Worm (Caenorhabditis elegans) whole organism, mixed stage, embryonic: ENCODE data around the gene ZC317.6.
A peak's percentile ranks its signal among the peaks of the same experiment; 100 is the strongest.

Experiments used
- M03D4.4 ChIP-seq: sonication (generic microtip); optimal IDR thresholded peaks from 2 replicates; lab custom pipeline; 2017; ENCODE audit warnings: mild to moderate bottlenecking, missing genetic modification characterization, missing compliant biosample characterization
- bed-3 ChIP-seq: fragments of 200-800 bp; sonication (Bioruptor generic); optimal IDR thresholded peaks from 3 replicates; lab custom pipeline; 2018; ENCODE audit warnings: mild to moderate bottlenecking, missing genetic modification characterization, moderate library complexity, missing compliant biosample characterization
- blmp-1 ChIP-seq: fragments of 150-350 bp; optimal IDR thresholded peaks from 2 replicates; lab custom pipeline; 2014; ENCODE audit warnings: missing biosample characterization, missing genetic modification characterization
- ceh-39 ChIP-seq: fragments of 150-350 bp; optimal IDR thresholded peaks from 2 replicates; lab custom pipeline; 2014; ENCODE audit warnings: missing biosample characterization, missing genetic modification characterization
- ceh-43 ChIP-seq: fragments of 200-800 bp; sonication (Bioruptor generic); optimal IDR thresholded peaks from 2 replicates; lab custom pipeline; 2018; ENCODE audit warnings: mild to moderate bottlenecking, missing genetic modification characterization, moderate library complexity, missing compliant biosample characterization
- ceh-83 ChIP-seq: fragments of 200-800 bp; sonication (Bioruptor generic); optimal IDR thresholded peaks from 2 replicates; lab custom pipeline; 2018; ENCODE audit warnings: mild to moderate bottlenecking, missing genetic modification characterization, missing compliant biosample characterization
- ces-1 ChIP-seq: fragments of 150-350 bp; optimal IDR thresholded peaks from 2 replicates; lab custom pipeline; 2014; ENCODE audit warnings: missing biosample characterization, missing genetic modification reagents, missing genetic modification characterization
- cnd-1 ChIP-seq: fragments of 200-800 bp; sonication (Bioruptor generic); optimal IDR thresholded peaks from 2 replicates; lab custom pipeline; 2018; ENCODE audit warnings: mild to moderate bottlenecking, missing genetic modification characterization, missing compliant biosample characterization
- drap-1 ChIP-seq: fragments of 200-800 bp; sonication (Bioruptor generic); optimal IDR thresholded peaks from 3 replicates; lab custom pipeline; 2018; ENCODE audit warnings: mild to moderate bottlenecking, missing genetic modification characterization, missing compliant biosample characterization
- elt-1 ChIP-seq: sonication (generic microtip); optimal IDR thresholded peaks from 2 replicates; lab custom pipeline; 2017; ENCODE audit warnings: missing genetic modification characterization, mild to moderate bottlenecking, missing compliant biosample characterization, antibody characterized with exemption, moderate library complexity, borderline replicate concordance; ENCODE audit not compliant: insufficient read depth
- elt-3 ChIP-seq: fragments of 150-350 bp; optimal IDR thresholded peaks from 2 replicates; lab custom pipeline; 2014; ENCODE audit warnings: missing biosample characterization, missing genetic modification characterization
- flh-1 ChIP-seq: fragments of 200-800 bp; sonication (Bioruptor generic); optimal IDR thresholded peaks from 2 replicates; lab custom pipeline; 2018; ENCODE audit warnings: mild to moderate bottlenecking, missing genetic modification characterization, moderate library complexity, missing compliant biosample characterization
- ham-2 ChIP-seq: fragments of 200-800 bp; sonication (Bioruptor generic); optimal IDR thresholded peaks from 2 replicates; lab custom pipeline; 2018; ENCODE audit warnings: mild to moderate bottlenecking, missing genetic modification characterization, missing compliant biosample characterization
- hlh-1 ChIP-seq: fragments of 150-350 bp; optimal IDR thresholded peaks from 2 replicates; lab custom pipeline; 2014; ENCODE audit warnings: missing biosample characterization, missing genetic modification reagents, missing genetic modification characterization
- lin-13 ChIP-seq: fragments of 150-350 bp; optimal IDR thresholded peaks from 2 replicates; lab custom pipeline; 2014; ENCODE audit warnings: missing biosample characterization, missing genetic modification characterization
- lin-32 ChIP-seq: fragments of 200-800 bp; sonication (Bioruptor generic); optimal IDR thresholded peaks from 2 replicates; lab custom pipeline; 2018; ENCODE audit warnings: mild to moderate bottlenecking, missing genetic modification characterization, missing compliant biosample characterization
- lsy-2 ChIP-seq: fragments of 150-350 bp; optimal IDR thresholded peaks from 2 replicates; lab custom pipeline; 2014; ENCODE audit warnings: missing biosample characterization, missing genetic modification characterization
- mab-5 ChIP-seq: fragments of 150-350 bp; optimal IDR thresholded peaks from 2 replicates; lab custom pipeline; 2014; ENCODE audit warnings: missing biosample characterization, missing genetic modification characterization
- mep-1 ChIP-seq: fragments of 150-350 bp; optimal IDR thresholded peaks from 2 replicates; lab custom pipeline; 2017; ENCODE audit warnings: missing biosample characterization, missing genetic modification reagents, missing genetic modification characterization, inconsistent platforms
- mls-2 ChIP-seq: sonication (generic microtip); optimal IDR thresholded peaks from 2 replicates; lab custom pipeline; 2016; ENCODE audit warnings: mild to moderate bottlenecking, missing genetic modification characterization, moderate library complexity, missing compliant biosample characterization
- nhr-12 ChIP-seq: fragments of 150-350 bp; optimal IDR thresholded peaks from 2 replicates; lab custom pipeline; 2014; ENCODE audit warnings: missing biosample characterization, missing genetic modification characterization
- nhr-2 ChIP-seq: fragments of 150-350 bp; optimal IDR thresholded peaks from 2 replicates; lab custom pipeline; 2014; ENCODE audit warnings: missing biosample characterization, missing genetic modification characterization
- nhr-237 ChIP-seq: fragments of 150-350 bp; optimal IDR thresholded peaks from 2 replicates; lab custom pipeline; 2014; ENCODE audit warnings: missing biosample characterization, missing genetic modification characterization
- nhr-28 ChIP-seq: fragments of 150-350 bp; optimal IDR thresholded peaks from 2 replicates; lab custom pipeline; 2014; ENCODE audit warnings: missing biosample characterization, missing genetic modification characterization
- nhr-76 ChIP-seq: sonication (generic microtip); optimal IDR thresholded peaks from 2 replicates; lab custom pipeline; 2017; ENCODE audit warnings: missing biosample characterization, missing genetic modification characterization
- pha-4 ChIP-seq: fragments of 150-350 bp; optimal IDR thresholded peaks from 2 replicates; lab custom pipeline; 2018; ENCODE audit warnings: missing biosample characterization, missing genetic modification reagents, missing genetic modification characterization
- sem-2 ChIP-seq: fragments of 200-800 bp; sonication (Bioruptor generic); optimal IDR thresholded peaks from 2 replicates; lab custom pipeline; 2018; ENCODE audit warnings: mild to moderate bottlenecking, missing genetic modification characterization, missing compliant biosample characterization
- snpc-4 ChIP-seq: fragments of 150-350 bp; optimal IDR thresholded peaks from 2 replicates; lab custom pipeline; 2014; ENCODE audit warnings: missing biosample characterization, missing genetic modification characterization
- sptf-1 ChIP-seq: sonication (generic microtip); optimal IDR thresholded peaks from 2 replicates; lab custom pipeline; 2017; ENCODE audit warnings: mild to moderate bottlenecking, missing genetic modification characterization, moderate library complexity, missing compliant biosample characterization
- tbx-8 ChIP-seq: fragments of 200-800 bp; sonication (Bioruptor generic); optimal IDR thresholded peaks from 2 replicates; lab custom pipeline; 2018; ENCODE audit warnings: mild to moderate bottlenecking, missing genetic modification characterization, moderate library complexity, missing compliant biosample characterization
- unc-120 ChIP-seq: sonication (generic microtip); optimal IDR thresholded peaks from 2 replicates; lab custom pipeline; 2017; ENCODE audit warnings: missing genetic modification characterization, missing compliant biosample characterization; ENCODE audit not compliant: poor library complexity, severe bottlenecking
- unc-39 ChIP-seq: fragments of 150-350 bp; optimal IDR thresholded peaks from 2 replicates; lab custom pipeline; 2014; ENCODE audit warnings: missing biosample characterization, missing genetic modification characterization
- unc-62 ChIP-seq: fragments of 150-350 bp; optimal IDR thresholded peaks from 2 replicates; lab custom pipeline; 2014; ENCODE audit warnings: missing biosample characterization, missing genetic modification reagents, missing genetic modification characterization
- zip-8 ChIP-seq: fragments of 150-350 bp; optimal IDR thresholded peaks from 2 replicates; lab custom pipeline; 2014; ENCODE audit warnings: missing biosample characterization, missing genetic modification characterization
- ztf-11 ChIP-seq: fragments of 150-350 bp; optimal IDR thresholded peaks from 2 replicates; lab custom pipeline; 2014; ENCODE audit warnings: missing biosample characterization, missing genetic modification characterization

The ZC317.6 gene

DNA sequence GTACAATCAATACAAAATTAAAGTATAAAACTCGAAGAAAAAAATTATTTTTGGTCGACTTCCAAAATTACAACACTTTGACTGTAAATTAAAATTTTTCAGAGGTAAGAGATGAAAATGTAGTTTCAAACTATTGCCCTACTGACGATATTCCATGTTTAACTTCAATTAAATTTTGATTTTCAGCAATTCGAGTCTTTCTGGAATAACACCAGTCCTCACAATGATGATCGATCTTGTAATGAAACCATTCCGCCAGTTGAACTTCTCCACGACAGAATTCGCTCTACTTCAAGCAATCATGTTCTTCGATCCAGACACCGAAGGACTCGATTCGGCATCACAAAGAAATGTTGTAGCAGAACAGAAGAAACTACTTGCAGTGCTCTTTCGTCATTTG, 40.7 kb upstream of the ZC317.6 start:
- TF ChIP-seq tbx-8 (GFP tag; lab: Kevin White, UChicago), result no peak
- TF ChIP-seq M03D4.4 (tag; lab: Kevin White, UChicago), result no peak
- no peak for TF ChIP-seq mab-5 (tag; lab: Kevin White, UChicago)
- no peak for TF ChIP-seq ham-2
- no peak for TF ChIP-seq nhr-237 (tag; lab: Kevin White, UChicago)
- no peak for TF ChIP-seq flh-1 (GFP tag; lab: Kevin White, UChicago)
- TF ChIP-seq zip-8 (tag; lab: Kevin White, UChicago), result no peak
- TF ChIP-seq nhr-12 (tag; lab: Kevin White, UChicago), result no peak
- no peak for TF ChIP-seq sptf-1
- TF ChIP-seq ces-1 (GFP tag; lab: Kevin White, UChicago), result no peak
- no peak for TF ChIP-seq lin-13 (tag; lab: Kevin White, UChicago)
- TF ChIP-seq pha-4 (tag; lab: Kevin White, UChicago), result no peak
- TF ChIP-seq lin-32 (GFP tag; lab: Kevin White, UChicago), result no peak
- TF ChIP-seq ztf-11 (tag; lab: Kevin White, UChicago), result no peak
- no peak for TF ChIP-seq unc-62 (GFP tag; lab: Kevin White, UChicago)
- TF ChIP-seq unc-120 (tag; lab: Kevin White, UChicago), result no peak
- no peak for TF ChIP-seq nhr-2 (tag; lab: Kevin White, UChicago)
- TF ChIP-seq cnd-1, result no peak
- no peak for TF ChIP-seq snpc-4 (tag; lab: Kevin White, UChicago)

DNA sequence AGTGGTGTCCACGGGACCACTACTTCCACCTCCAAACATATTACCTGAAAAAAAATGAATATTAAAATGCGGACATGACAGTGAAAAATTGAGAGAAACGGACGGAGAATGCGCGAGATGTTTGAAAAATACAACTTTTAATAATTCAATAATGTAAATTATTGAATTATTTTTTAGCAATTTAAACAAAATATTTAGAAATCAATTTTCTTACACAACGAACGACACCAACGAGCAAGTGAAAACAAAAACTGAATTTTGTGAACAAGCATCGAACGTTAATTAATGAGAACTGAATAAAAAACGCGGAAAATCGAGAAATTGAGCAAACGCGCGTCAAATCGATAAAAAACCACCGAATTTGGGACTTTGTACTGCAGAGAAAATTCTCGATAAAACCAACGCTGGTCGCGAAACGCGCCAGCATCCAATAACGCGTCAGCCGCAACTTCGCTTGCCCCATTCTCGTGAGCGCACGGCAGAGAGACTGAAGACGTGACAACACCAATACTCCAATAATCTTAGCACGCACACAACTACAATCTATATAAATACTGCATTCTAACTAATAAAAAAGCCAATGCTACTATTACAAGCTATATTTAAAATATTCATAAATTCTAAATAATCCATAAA, 36.5 kb upstream of the ZC317.6 start, which contains the start of the genes dnj-19 and nhr-47:
Gene dnj-19, minus strand, starts transcription at position 51 of the 636 bp plus-strand sequence.
Gene nhr-47, plus strand, starts transcription at position 447 of the 636 bp plus-strand sequence.
- TF ChIP-seq zip-8 (tag; lab: Kevin White, UChicago) (no peak), pha-4 (tag; lab: Kevin White, UChicago) (peak; percentile 84), ces-1 (GFP tag; lab: Kevin White, UChicago) (peak; percentile 45), ztf-11 (tag; lab: Kevin White, UChicago) (peak; percentile 5), mls-2 (peak; percentile 76), lin-13 (tag; lab: Kevin White, UChicago) (peak; percentile 95), ham-2 (no peak), blmp-1 (no peak), mep-1 (peak; percentile 89), nhr-237 (tag; lab: Kevin White, UChicago) (peak; percentile 70), tbx-8 (GFP tag; lab: Kevin White, UChicago) (peak; percentile 14), unc-62 (GFP tag; lab: Kevin White, UChicago) (peak; percentile 19), cnd-1 (peak; percentile 81), unc-120 (tag; lab: Kevin White, UChicago) (peak; percentile 65), ceh-83 (GFP tag; lab: Kevin White, UChicago) (no peak), ceh-39 (tag; lab: Kevin White, UChicago) (peak; percentile 65), lin-32 (GFP tag; lab: Kevin White, UChicago) (peak; percentile 37), M03D4.4 (tag; lab: Kevin White, UChicago) (peak; percentile 65), nhr-28 (tag; lab: Kevin White, UChicago) (no peak), drap-1 (peak; percentile 72), hlh-1 (tag; lab: Kevin White, UChicago) (peak; percentile 7), nhr-2 (tag; lab: Kevin White, UChicago) (no peak), ceh-43 (GFP tag; lab: Kevin White, UChicago) (peak; percentile 68), elt-1 (no peak), nhr-76 (tag; lab: Kevin White, UChicago) (no peak), mab-5 (tag; lab: Kevin White, UChicago) (no peak), sem-2 (GFP tag; lab: Kevin White, UChicago) (peak; percentile 28), flh-1 (GFP tag; lab: Kevin White, UChicago) (no peak), unc-39 (tag; lab: Kevin White, UChicago) (no peak), bed-3 (peak; percentile 51), sptf-1 (peak; percentile 90), lsy-2 (tag; lab: Kevin White, UChicago) (peak; percentile 72), nhr-12 (tag; lab: Kevin White, UChicago) (peak; percentile 13), elt-3 (tag; lab: Kevin White, UChicago) (no peak), snpc-4 (tag; lab: Kevin White, UChicago) (no peak)
